Worm (Caenorhabditis elegans): ENCODE results near the gene Y77E11A.12.

Gene Y77E11A.12

DNA sequence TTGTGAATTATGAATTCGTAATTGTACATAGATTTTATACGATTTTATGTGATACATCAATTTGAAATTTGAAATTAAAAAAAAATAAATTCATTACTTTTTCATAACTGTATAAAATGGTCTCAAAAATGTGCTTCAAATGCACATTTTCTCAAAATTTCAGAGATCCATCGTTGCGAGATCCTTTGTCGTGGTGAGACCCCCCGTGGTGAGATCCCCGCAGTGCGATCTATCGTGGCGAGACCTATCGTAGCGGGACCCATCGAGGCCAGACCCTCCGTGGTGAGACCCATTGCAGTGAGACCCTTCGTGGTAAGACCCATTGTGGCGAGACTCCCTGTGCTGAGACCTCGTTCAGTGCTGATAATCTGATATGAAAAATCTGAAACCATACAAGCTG is 15.5 kb downstream of the Y77E11A.12 start:
- TF ChIP-seq aptf-3 (GFP tag; IDR thresholded peaks at IDR 0.05) (no peak), chd-7 (tag; optimal IDR thresholded peaks at IDR 0.05) (peak; percentile 38), snpc-4 (GFP tag; optimal IDR thresholded peaks at IDR 0.05) (no peak), snpc-4 (tag; optimal IDR thresholded peaks at IDR 0.05) (peak in 1 of 4 experiments; percentile 13), ZK185.1 (tag; optimal IDR thresholded peaks at IDR 0.05; ENCODE audit: poor library complexity, severe bottlenecking) (peak; percentile 34), cebp-1 (GFP tag; IDR thresholded peaks at IDR 0.05) (no peak), cebp-1 (tag; optimal IDR thresholded peaks at IDR 0.05) (peak; percentile 61), lsl-1 (GFP tag; optimal IDR thresholded peaks at IDR 0.05) (no peak), B0336.3 (GFP tag; IDR thresholded peaks at IDR 0.05) (peak; percentile 45; the same call in 1 of the 2 replicates), madf-6 (GFP tag; IDR thresholded peaks at IDR 0.05) (no peak), die-1 (tag; optimal IDR thresholded peaks at IDR 0.05) (no peak), K12H6.12 (tag; optimal IDR thresholded peaks at IDR 0.05) (no peak), nhr-90 (tag; optimal IDR thresholded peaks at IDR 0.05) (peak; percentile 54), ceh-100 (GFP tag; IDR thresholded peaks at IDR 0.05) (no peak), ztf-25 (GFP tag; IDR thresholded peaks at IDR 0.05) (no peak), pbrm-1 (GFP tag; IDR thresholded peaks at IDR 0.05) (no peak), ama-1 (optimal IDR thresholded peaks at IDR 0.05) (peak; percentile 9), ama-1 (GFP tag; optimal IDR thresholded peaks at IDR 0.05) (no peak), him-1 (tag; optimal IDR thresholded peaks at IDR 0.05) (no peak), madf-10 (tag; optimal IDR thresholded peaks at IDR 0.05) (no peak), B0019.2 (GFP tag; conservative IDR thresholded peaks at IDR 0.05) (no peak), cebp-2 (GFP tag; IDR thresholded peaks at IDR 0.05) (0 out of 2 replicates have a peak, but pooled peaks have one; percentile 29), Y95B8A.8 (GFP tag; IDR thresholded peaks at IDR 0.05) (0 out of 2 replicates have a peak, but pooled peaks have one; percentile 53), K11D2.4 (GFP tag; IDR thresholded peaks at IDR 0.05) (0 out of 2 replicates have a peak, but pooled peaks have one; percentile 67), mxl-1 (tag; optimal IDR thresholded peaks at IDR 0.05) (no peak), lin-54 (GFP tag; optimal IDR thresholded peaks at IDR 0.05) (no peak), D2030.7 (GFP tag; IDR thresholded peaks at IDR 0.05) (no peak), egl-44 (GFP tag; IDR thresholded peaks at IDR 0.05) (no peak), ztf-28 (GFP tag; IDR thresholded peaks at IDR 0.05) (no peak), F37B4.10 (GFP tag; IDR thresholded peaks at IDR 0.05) (no peak), repo-1 (tag; optimal IDR thresholded peaks at IDR 0.05) (peak; percentile 91), ccch-3 (GFP tag; optimal IDR thresholded peaks at IDR 0.05) (no peak), nhr-80 (tag; optimal IDR thresholded peaks at IDR 0.05) (no peak), hmg-1.2 (GFP tag; IDR thresholded peaks at IDR 0.05) (no peak), snpc-3.4 (tag; optimal IDR thresholded peaks at IDR 0.05) (no peak), attf-3 (GFP tag; conservative IDR thresholded peaks at IDR 0.05) (no peak), lin-35 (GFP tag; optimal IDR thresholded peaks at IDR 0.05) (peak in 1 of 3 experiments; percentile 55), lin-40 (tag; optimal IDR thresholded peaks at IDR 0.05) (peak; percentile 49), lin-26 (GFP tag; IDR thresholded peaks at IDR 0.05) (peak; percentile 82), nfyb-1 (GFP tag; IDR thresholded peaks at IDR 0.05) (no peak), atf-7 (tag; optimal IDR thresholded peaks at IDR 0.05) (no peak), ztf-26 (tag; optimal IDR thresholded peaks at IDR 0.05) (peak; percentile 56), pha-4 (tag; optimal IDR thresholded peaks at IDR 0.05) (no peak), ztf-18 (tag; optimal IDR thresholded peaks at IDR 0.05) (no peak), fkh-3 (tag; optimal IDR thresholded peaks at IDR 0.05) (no peak), tlf-1 (GFP tag; optimal IDR thresholded peaks at IDR 0.05) (no peak), F33H1.4 (GFP tag; IDR thresholded peaks at IDR 0.05) (peak; percentile 40; the same call in 1 of the 2 replicates), nhr-120 (GFP tag; IDR thresholded peaks at IDR 0.05) (no peak), egrh-3 (GFP tag; IDR thresholded peaks at IDR 0.05) (no peak), hrde-1 (tag; optimal IDR thresholded peaks at IDR 0.05; ENCODE audit: borderline replicate concordance) (no peak), dpff-1 (tag; optimal IDR thresholded peaks at IDR 0.05) (no peak)

Measured in whole organism, young adult.